Fruit fly (Drosophila melanogaster) whole organism, embryonic: ENCODE results near the gene RhoBTB.

Experiments used
- Abd-B ChIP-seq: fragments of 200-800 bp; sonication (Bioruptor generic); optimal IDR thresholded peaks from 2 replicates; lab custom pipeline; 2018; ENCODE audit warnings: missing biosample characterization, mild to moderate bottlenecking, missing genetic modification characterization, moderate library complexity
- CG1024 ChIP-seq: fragments of 200-800 bp; sonication (Bioruptor generic); IDR thresholded peaks from 2 replicates; pipeline ENCODE4 v1.3.6; 2022; ENCODE audit warnings: missing biosample characterization, missing genetic modification characterization
- CG11085 ChIP-seq: fragments of 200-800 bp; sonication (Bioruptor generic); IDR thresholded peaks from 2 replicates; pipeline ENCODE4 v1.3.6; 2022; ENCODE audit warnings: missing biosample characterization, missing genetic modification characterization
- CG11504 ChIP-seq: fragments of 200-800 bp; sonication (Bioruptor generic); optimal IDR thresholded peaks from 3 replicates; lab custom pipeline; 2019; ENCODE audit warnings: missing biosample characterization, mild to moderate bottlenecking, missing genetic modification characterization, moderate library complexity
- CG12744 ChIP-seq: fragments of 200-800 bp; sonication (Bioruptor generic); optimal IDR thresholded peaks from 2 replicates; lab custom pipeline; 2016; ENCODE audit warnings: missing biosample characterization, missing genetic modification characterization
- CG12942 ChIP-seq: fragments of 200-800 bp; sonication (Bioruptor generic); optimal IDR thresholded peaks from 3 replicates; lab custom pipeline; 2016; ENCODE audit warnings: missing biosample characterization, missing genetic modification characterization
- CG13287 ChIP-seq: fragments of 200-800 bp; sonication (Bioruptor generic); IDR thresholded peaks from 2 replicates; pipeline ENCODE4 v1.3.6; 2022; ENCODE audit warnings: missing biosample characterization, missing genetic modification characterization; ENCODE audit not compliant: partially characterized antibody
- CG17829 ChIP-seq: fragments of 200-800 bp; optimal IDR thresholded peaks from 2 replicates; lab custom pipeline; 2019; ENCODE audit warnings: missing biosample characterization, mild to moderate bottlenecking, missing genetic modification characterization, moderate library complexity
- CG18764 ChIP-seq: fragments of 200-800 bp; sonication (Bioruptor generic); optimal IDR thresholded peaks from 3 replicates; lab custom pipeline; 2016; ENCODE audit warnings: missing biosample characterization, missing genetic modification characterization
- CG2678 ChIP-seq: fragments of 200-800 bp; sonication (Bioruptor generic); optimal IDR thresholded peaks from 3 replicates; lab custom pipeline; 2019; ENCODE audit warnings: missing biosample characterization, mild to moderate bottlenecking, missing genetic modification characterization, moderate library complexity
- CG3281 ChIP-seq: fragments of 200-800 bp; sonication (Bioruptor generic); optimal IDR thresholded peaks from 3 replicates; lab custom pipeline; 2017; ENCODE audit warnings: missing biosample characterization, mild to moderate bottlenecking, missing genetic modification characterization
- CG33213 ChIP-seq: fragments of 200-800 bp; sonication (Bioruptor generic); optimal IDR thresholded peaks from 3 replicates; lab custom pipeline; 2016; ENCODE audit warnings: missing biosample characterization, missing genetic modification characterization
- CG4707 ChIP-seq: fragments of 200-800 bp; sonication (Bioruptor generic); optimal IDR thresholded peaks from 2 replicates; lab custom pipeline; 2018; ENCODE audit warnings: missing biosample characterization, mild to moderate bottlenecking, missing genetic modification characterization, moderate library complexity
- CG7928 ChIP-seq: fragments of 200-800 bp; sonication (Bioruptor generic); optimal IDR thresholded peaks from 2 replicates; lab custom pipeline; 2017; ENCODE audit warnings: missing biosample characterization, mild to moderate bottlenecking, missing genetic modification characterization
- CG9437 ChIP-seq: fragments of 200-800 bp; sonication (Bioruptor generic); optimal IDR thresholded peaks from 2 replicates; lab custom pipeline; 2018; ENCODE audit warnings: missing biosample characterization, mild to moderate bottlenecking, missing genetic modification characterization
- CHES-1-like ChIP-seq: fragments of 200-800 bp; sonication (Bioruptor generic); optimal IDR thresholded peaks from 2 replicates; lab custom pipeline; 2016; ENCODE audit warnings: missing biosample characterization, missing genetic modification characterization
- Dad ChIP-seq: fragments of 200-800 bp; sonication (Bioruptor generic); optimal IDR thresholded peaks from 3 replicates; lab custom pipeline; 2016; ENCODE audit warnings: missing biosample characterization, missing genetic modification characterization
- Dip2 ChIP-seq: fragments of 200-800 bp; sonication (Bioruptor generic); IDR thresholded peaks from 2 replicates; pipeline ENCODE4 v1.3.6; 2022; ENCODE audit warnings: missing biosample characterization, missing genetic modification characterization
- Dp ChIP-seq: fragments of 200-800 bp; sonication (Bioruptor generic); optimal IDR thresholded peaks from 2 replicates; lab custom pipeline; 2018; ENCODE audit warnings: missing biosample characterization, mild to moderate bottlenecking, missing genetic modification characterization, moderate library complexity
- Drgx ChIP-seq: fragments of 200-800 bp; sonication (Bioruptor generic); IDR thresholded peaks from 2 replicates; pipeline ENCODE4 v1.3.6; 2022; ENCODE audit warnings: missing biosample characterization, missing genetic modification characterization
- Eip74EF ChIP-seq, 2 experiments: fragments of 200-800 bp in 1 of 2; fragments of >200 bp in 1 of 2; sonication (Bioruptor generic) in 1 of 2; optimal IDR thresholded peaks; 2 replicates each; lab custom pipeline; 2017 to 2019; ENCODE audit warnings: missing biosample characterization in 2 of 2, missing genetic modification characterization in 2 of 2, mild to moderate bottlenecking in 1 of 2, moderate library complexity in 1 of 2
- Gug ChIP-seq: fragments of 200-800 bp; sonication (Bioruptor generic); IDR thresholded peaks from 4 replicates; pipeline ENCODE4 v1.3.6; 2022; ENCODE audit warnings: missing biosample characterization, missing genetic modification characterization
- Med ChIP-seq: fragments of 200-800 bp; sonication (Bioruptor generic); peaks from one replicate; lab custom pipeline; 2016; ENCODE audit warnings: missing biosample characterization, missing genetic modification characterization, mild to moderate bottlenecking, inconsistent platforms, moderate library complexity
- Meics ChIP-seq: fragments of 200-800 bp; sonication (Bioruptor generic); optimal IDR thresholded peaks from 2 replicates; lab custom pipeline; 2017; ENCODE audit warnings: missing biosample characterization, mild to moderate bottlenecking, missing genetic modification characterization
- Opbp ChIP-seq: fragments of 200-800 bp; sonication (Bioruptor generic); IDR thresholded peaks from 3 replicates; pipeline ENCODE4 v1.3.6; 2022; ENCODE audit warnings: missing biosample characterization, missing genetic modification characterization; ENCODE audit not compliant: partially characterized antibody
- TFAM ChIP-seq: fragments of 200-800 bp; sonication (Bioruptor generic); optimal IDR thresholded peaks from 2 replicates; lab custom pipeline; 2017; ENCODE audit warnings: missing biosample characterization, missing genetic modification characterization, inconsistent platforms
- Trl ChIP-seq, 3 experiments: fragments of >200 bp in 2 of 3; fragments of 200-800 bp in 1 of 3; sonication (Bioruptor generic) in 1 of 3; optimal IDR thresholded peaks; 2 replicates in 1 of 3; 3 replicates in 2 of 3; lab custom pipeline; 2016 to 2017; ENCODE audit warnings: missing biosample characterization in 1 of 3, missing genetic modification characterization in 1 of 3
- Xbp1 ChIP-seq: fragments of 200-800 bp; sonication (Bioruptor generic); optimal IDR thresholded peaks from 3 replicates; lab custom pipeline; 2016; ENCODE audit warnings: missing biosample characterization, mild to moderate bottlenecking, missing genetic modification characterization
- az2 ChIP-seq: fragments of 200-800 bp; sonication (Bioruptor generic); optimal IDR thresholded peaks from 3 replicates; lab custom pipeline; 2016; ENCODE audit warnings: missing biosample characterization, missing genetic modification characterization
- bbx ChIP-seq: fragments of 200-800 bp; sonication (Bioruptor generic); IDR thresholded peaks from 2 replicates; pipeline ENCODE4 v1.3.6; 2022; ENCODE audit warnings: missing biosample characterization, missing genetic modification characterization; ENCODE audit not compliant: partially characterized antibody
- dmrt99B ChIP-seq: fragments of 200-800 bp; sonication (Bioruptor generic); optimal IDR thresholded peaks from 2 replicates; lab custom pipeline; 2018; ENCODE audit warnings: missing biosample characterization, mild to moderate bottlenecking, missing genetic modification characterization, moderate library complexity
- fd96Cb ChIP-seq: fragments of 200-800 bp; sonication (Bioruptor generic); optimal IDR thresholded peaks from 2 replicates; lab custom pipeline; 2018; ENCODE audit warnings: missing biosample characterization, mild to moderate bottlenecking, missing genetic modification characterization, moderate library complexity
- gsb-n ChIP-seq: fragments of 200-800 bp; sonication (Bioruptor generic); optimal IDR thresholded peaks from 3 replicates; lab custom pipeline; 2018; ENCODE audit warnings: missing biosample characterization, mild to moderate bottlenecking, missing genetic modification characterization
- gt ChIP-seq: fragments of 200-800 bp; sonication (Bioruptor generic); IDR thresholded peaks from 2 replicates; pipeline ENCODE4 v1.3.6; 2022; ENCODE audit warnings: missing biosample characterization, missing genetic modification characterization
- inv ChIP-seq: fragments of 200-800 bp; sonication (Bioruptor generic); IDR thresholded peaks from 2 replicates; pipeline ENCODE4 v1.3.6; 2022; ENCODE audit warnings: missing biosample characterization, missing genetic modification characterization; ENCODE audit not compliant: partially characterized antibody
- kah ChIP-seq: fragments of 200-800 bp; sonication (Bioruptor generic); optimal IDR thresholded peaks from 2 replicates; lab custom pipeline; 2018; ENCODE audit warnings: missing biosample characterization, mild to moderate bottlenecking, missing genetic modification characterization
- lov ChIP-seq, 2 experiments: fragments of 200-800 bp in 1 of 2; fragments of >200 bp in 1 of 2; sonication (Bioruptor generic) in 1 of 2; IDR thresholded peaks in 1 of 2; optimal IDR thresholded peaks in 1 of 2; 2 replicates in 1 of 2; 3 replicates in 1 of 2; pipeline versions ENCODE4 v1.3.6 to Lab custom; 2017 to 2022; ENCODE audit warnings: missing biosample characterization in 1 of 2, missing genetic modification characterization in 1 of 2
- mirr ChIP-seq: fragments of 200-800 bp; sonication (Bioruptor generic); optimal IDR thresholded peaks from 3 replicates; lab custom pipeline; 2018; ENCODE audit warnings: missing biosample characterization, mild to moderate bottlenecking, missing genetic modification characterization
- nom ChIP-seq: fragments of 200-800 bp; sonication (Bioruptor generic); optimal IDR thresholded peaks from 2 replicates; lab custom pipeline; 2017; ENCODE audit warnings: missing biosample characterization, missing genetic modification characterization, mild to moderate bottlenecking, moderate library complexity, missing genetic modification reagents
- org-1 ChIP-seq: fragments of 200-800 bp; sonication (Bioruptor generic); optimal IDR thresholded peaks from 2 replicates; lab custom pipeline; 2017; ENCODE audit warnings: missing biosample characterization, missing genetic modification characterization
- prd ChIP-seq, 3 experiments: fragments of >200 bp in 2 of 3; fragments of 200-800 bp in 1 of 3; sonication (Bioruptor generic) in 1 of 3; optimal IDR thresholded peaks in 2 of 3; IDR thresholded peaks in 1 of 3; 2 replicates in 2 of 3; 3 replicates in 1 of 3; pipeline versions ENCODE4 v1.3.6 to Lab custom; 2017 to 2022; ENCODE audit warnings: missing biosample characterization in 1 of 3, missing genetic modification characterization in 1 of 3
- sc ChIP-seq, 3 experiments: fragments of >200 bp in 2 of 3; fragments of 200-800 bp in 1 of 3; sonication (Bioruptor generic) in 1 of 3; optimal IDR thresholded peaks; 2 replicates in 2 of 3; 3 replicates in 1 of 3; lab custom pipeline; 2017; ENCODE audit warnings: mild to moderate bottlenecking in 1 of 3, missing biosample characterization in 1 of 3, missing genetic modification characterization in 1 of 3, missing genetic modification reagents in 1 of 3
- scrt ChIP-seq: fragments of 200-800 bp; sonication (Bioruptor generic); optimal IDR thresholded peaks from 2 replicates; lab custom pipeline; 2018; ENCODE audit warnings: missing biosample characterization, mild to moderate bottlenecking, missing genetic modification characterization, moderate library complexity
- toy ChIP-seq: fragments of 200-800 bp; sonication (Bioruptor generic); IDR thresholded peaks from 2 replicates; pipeline ENCODE4 v1.3.6; 2022; ENCODE audit warnings: missing biosample characterization, missing genetic modification characterization
- wek ChIP-seq: fragments of 200-800 bp; sonication (Bioruptor generic); optimal IDR thresholded peaks from 3 replicates; lab custom pipeline; 2018; ENCODE audit warnings: missing biosample characterization, mild to moderate bottlenecking, missing genetic modification characterization, moderate library complexity

The RhoBTB gene

DNA sequence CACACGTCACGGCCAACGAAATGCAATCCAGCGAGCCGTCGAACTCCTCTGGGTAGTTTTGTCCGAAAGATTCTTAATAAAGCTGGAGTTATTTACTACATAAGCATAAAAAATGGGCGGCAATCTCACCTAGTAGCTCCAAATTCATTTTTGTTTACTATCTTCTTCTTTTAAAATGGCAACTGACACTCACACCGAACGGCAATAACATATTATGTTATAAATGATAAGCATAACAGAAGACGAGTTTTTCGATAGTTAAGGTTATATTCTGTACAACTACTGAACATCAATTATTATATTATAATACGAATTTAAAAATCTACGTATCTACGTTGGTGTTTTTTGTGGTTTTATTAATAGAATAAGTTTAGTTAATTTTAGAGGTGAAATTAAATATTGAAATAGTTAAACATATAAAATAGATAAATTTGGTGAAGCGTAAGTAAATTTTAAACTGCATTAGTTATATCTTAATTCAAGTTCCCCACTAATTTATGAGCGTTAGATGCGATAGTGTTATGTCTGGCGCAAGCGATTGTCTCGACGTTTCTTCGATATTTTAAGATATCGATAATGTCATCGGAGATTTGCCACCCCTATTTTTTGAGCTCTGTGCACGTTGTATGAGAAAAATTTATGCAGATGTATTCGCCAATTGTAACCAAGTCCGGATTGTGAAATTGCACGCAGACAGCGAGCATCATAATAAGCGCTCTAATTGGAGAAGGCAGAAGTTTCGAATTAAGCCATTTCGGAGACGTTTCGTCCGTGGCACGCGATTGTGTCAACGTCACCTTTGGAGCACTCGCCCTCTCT lies 28.1 kb upstream of the RhoBTB start, which contains the start of the genes Rbbp5 and eRF1 (continued):
- TF ChIP-seq lov (optimal IDR thresholded peaks at IDR 0.05; lab: Kevin White, UChicago) (no peak), lov (GFP tag; IDR thresholded peaks at IDR 0.05; lab: Robert Waterston, UW) (peak; percentile 64; the same call in 2 of the 3 replicates), CG17829 (tag; lab: Kevin White, UChicago) (peak; percentile 79), CG11504 (tag; lab: Kevin White, UChicago) (no peak), Dad (GFP tag; lab: Kevin White, UChicago) (peak; percentile 54), prd (optimal IDR thresholded peaks at IDR 0.05; lab: Kevin White, UChicago) (no peak), prd (GFP tag; IDR thresholded peaks at IDR 0.05; lab: Robert Waterston, UW) (peak; percentile 88), CHES-1-like (peak; percentile 16), CG1024 (GFP tag; lab: Robert Waterston, UW) (peak; percentile 42; the same call in 1 of the 2 replicates), CG33213 (GFP tag; lab: Kevin White, UChicago) (peak; percentile 51), nom (peak; percentile 28), dmrt99B (no peak), scrt (GFP tag; lab: Kevin White, UChicago) (no peak), Eip74EF (GFP tag; optimal IDR thresholded peaks at IDR 0.05; lab: Kevin White, UChicago) (peak in 1 of 2 experiments; percentile 3), CG2678 (tag; lab: Kevin White, UChicago) (peak; percentile 80), fd96Cb (tag; lab: Kevin White, UChicago) (peak; percentile 58), Drgx (GFP tag; lab: Robert Waterston, UW) (no peak), kah (GFP tag; lab: Kevin White, UChicago) (no peak), Opbp (GFP tag; lab: Robert Waterston, UW) (peak; percentile 94), mirr (GFP tag; lab: Kevin White, UChicago) (no peak), CG9437 (GFP tag; lab: Kevin White, UChicago) (peak; percentile 48), Dp (GFP tag; lab: Kevin White, UChicago) (peak; percentile 2), gt (GFP tag; lab: Robert Waterston, UW) (peak; percentile 19; the same call in 1 of the 2 replicates), CG3281 (peak; percentile 30), CG18764 (GFP tag; lab: Kevin White, UChicago) (peak; percentile 71), az2 (GFP tag; lab: Kevin White, UChicago) (peak; percentile 71), TFAM (no peak), bbx (peak; percentile 93), CG11085 (no peak; the same call in 1 of the 2 replicates), CG4707 (GFP tag; lab: Kevin White, UChicago) (no peak), Med (GFP tag; lab: Kevin White, UChicago) (peak; percentile 92), Gug (peak; percentile 85; the same call in 3 of the 4 replicates), inv (peak; percentile 92), Dip2 (GFP tag; lab: Robert Waterston, UW) (no peak), Abd-B (GFP tag; lab: Kevin White, UChicago) (peak; percentile 72), sc (optimal IDR thresholded peaks at IDR 0.05; lab: Kevin White, UChicago) (no peak), sc (GFP tag; optimal IDR thresholded peaks at IDR 0.05; lab: Kevin White, UChicago) (peak; percentile 7), toy (GFP tag; lab: Robert Waterston, UW) (no peak), CG7928 (GFP tag; lab: Kevin White, UChicago) (peak; percentile 19), CG12744 (GFP tag; lab: Kevin White, UChicago) (no peak), wek (GFP tag; lab: Kevin White, UChicago) (no peak), CG13287 (GFP tag; lab: Robert Waterston, UW) (peak; percentile 86), Trl (optimal IDR thresholded peaks at IDR 0.05; lab: Kevin White, UChicago) (no peak), Trl (GFP tag; optimal IDR thresholded peaks at IDR 0.05; lab: Kevin White, UChicago) (peak; percentile 57), Xbp1 (GFP tag; lab: Kevin White, UChicago) (peak; percentile 89), gsb-n (tag; lab: Kevin White, UChicago) (no peak), CG12942 (GFP tag; lab: Kevin White, UChicago) (peak; percentile 77), org-1 (GFP tag; lab: Kevin White, UChicago) (no peak), Meics (GFP tag; lab: Kevin White, UChicago) (peak; percentile 60)
